Worm (Caenorhabditis elegans) whole organism, L2 larva: Measurements from ENCODE around the gene lgc-15.

Experiments
- C34F6.9 ChIP-seq: fragments of 150-350 bp; optimal IDR thresholded peaks from 2 replicates; lab custom pipeline; 2014; ENCODE audit warnings: missing biosample characterization, missing genetic modification characterization
- alr-1 ChIP-seq: fragments of 150-350 bp; optimal IDR thresholded peaks from 2 replicates; lab custom pipeline; 2014; ENCODE audit warnings: missing biosample characterization, missing genetic modification characterization
- aly-2 ChIP-seq: fragments of 150-350 bp; optimal IDR thresholded peaks from 2 replicates; lab custom pipeline; 2014; ENCODE audit warnings: missing biosample characterization, missing genetic modification characterization
- blmp-1 ChIP-seq: sonication (generic microtip); optimal IDR thresholded peaks from 2 replicates; lab custom pipeline; 2017; ENCODE audit warnings: missing genetic modification characterization, mild to moderate bottlenecking, missing compliant biosample characterization, antibody characterized with exemption, moderate library complexity; ENCODE audit not compliant: insufficient read depth
- elt-1 ChIP-seq: fragments of 150-350 bp; optimal IDR thresholded peaks from 2 replicates; lab custom pipeline; 2014; ENCODE audit warnings: missing biosample characterization, missing genetic modification characterization
- lin-13 ChIP-seq: fragments of 150-350 bp; optimal IDR thresholded peaks from 2 replicates; lab custom pipeline; 2014; ENCODE audit warnings: missing biosample characterization, missing genetic modification reagents, missing genetic modification characterization
- lsy-2 ChIP-seq, 2 experiments: fragments of 150-350 bp in 1 of 2; sonication (generic microtip) in 1 of 2; optimal IDR thresholded peaks; 2 replicates each; lab custom pipeline; 2014 to 2017; ENCODE audit warnings: missing biosample characterization in 2 of 2, missing genetic modification characterization in 2 of 2
- nhr-10 ChIP-seq: sonication (generic microtip); optimal IDR thresholded peaks from 2 replicates; lab custom pipeline; 2017; ENCODE audit warnings: missing biosample characterization, missing genetic modification characterization
- nhr-12 ChIP-seq: fragments of 150-350 bp; optimal IDR thresholded peaks from 2 replicates; lab custom pipeline; 2014; ENCODE audit warnings: missing biosample characterization, missing genetic modification characterization
- nhr-23 ChIP-seq: fragments of 150-350 bp; optimal IDR thresholded peaks from 2 replicates; lab custom pipeline; 2014; ENCODE audit warnings: missing biosample characterization, missing genetic modification reagents, missing genetic modification characterization
- skn-1 ChIP-seq: sonication (generic microtip); optimal IDR thresholded peaks from 2 replicates; lab custom pipeline; 2017; ENCODE audit warnings: missing biosample characterization, missing genetic modification characterization
- unc-62 ChIP-seq: fragments of 150-350 bp; optimal IDR thresholded peaks from 2 replicates; lab custom pipeline; 2014; ENCODE audit warnings: missing biosample characterization, missing genetic modification reagents, missing genetic modification characterization
- zag-1 ChIP-seq: fragments of 150-350 bp; optimal IDR thresholded peaks from 2 replicates; lab custom pipeline; 2014; ENCODE audit warnings: missing biosample characterization, missing genetic modification characterization

- no peak for TF ChIP-seq aly-2
- no peak for TF ChIP-seq skn-1 (tag; lab: Kevin White, UChicago)
- no peak for TF ChIP-seq nhr-23 (tag; lab: Kevin White, UChicago)
- TF ChIP-seq alr-1 (tag; lab: Kevin White, UChicago), result no peak
- no peak for TF ChIP-seq unc-62 (GFP tag; lab: Kevin White, UChicago)
- no peak for TF ChIP-seq elt-1 (tag; lab: Kevin White, UChicago)
- TF ChIP-seq C34F6.9, result no peak
- no peak for TF ChIP-seq nhr-12 (tag; lab: Kevin White, UChicago)
- TF ChIP-seq zag-1 (tag; lab: Kevin White, UChicago), result no peak
- no peak for TF ChIP-seq lsy-2 (tag; optimal IDR thresholded peaks at IDR 0.05; lab: Kevin White, UChicago)
- TF ChIP-seq blmp-1 (tag; lab: Kevin White, UChicago), result no peak
- no peak for TF ChIP-seq nhr-10 (tag; lab: Kevin White, UChicago)
- no peak for TF ChIP-seq lin-13 (GFP tag; lab: Kevin White, UChicago)
Measured at ce11 chrX:12114024-12114423, at the start of gene lgc-15.
